Comparison of ENCODE assay signal across 3 worm cellular contexts in the genomic region with DNA sequence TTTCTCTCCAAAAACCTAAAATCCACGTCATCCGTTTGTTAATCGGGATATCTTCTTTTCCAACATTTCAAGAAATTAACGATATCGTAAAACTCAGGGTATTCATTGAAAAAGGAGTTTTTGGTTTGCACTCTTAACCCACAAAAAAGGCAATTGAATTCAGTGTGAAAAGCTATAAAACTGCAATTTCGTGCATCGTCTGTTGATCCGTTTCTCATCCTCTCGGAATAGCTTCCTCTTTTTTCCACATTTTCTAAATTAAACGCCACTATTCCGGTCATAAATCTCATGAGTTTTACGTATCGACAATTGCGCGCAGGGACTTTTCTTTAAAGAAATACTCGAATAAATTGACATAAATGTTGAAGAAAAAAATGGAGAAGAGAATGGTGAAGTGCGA.
TF ChIP-seq lines count a peak whose summit lies in the region.

No protein-coding gene starts in this region.

TF ChIP-seq in whole organism, L1 larva, 84 proteins besides CTCF, POLR2A, EP300 and RAD21:
- peak; percentile 84 for TF ChIP-seq ceh-63 (GFP tag; optimal IDR thresholded peaks at IDR 0.05; lab: Kevin White, UChicago)
- TF ChIP-seq jun-1 (tag; optimal IDR thresholded peaks at IDR 0.05; lab: Kevin White, UChicago): no peak
- no peak for TF ChIP-seq mef-2 (tag; optimal IDR thresholded peaks at IDR 0.05; lab: Kevin White, UChicago)

TF ChIP-seq in whole organism, L4 larva, 104 proteins besides CTCF, POLR2A, EP300 and RAD21:
- TF ChIP-seq aha-1 (tag; lab: Kevin White, UChicago): peak; percentile 62
- no peak for TF ChIP-seq saeg-2 (GFP tag; IDR thresholded peaks at IDR 0.05; lab: Robert Waterston, UW)
- TF ChIP-seq lsy-2 (tag; optimal IDR thresholded peaks at IDR 0.05; lab: Kevin White, UChicago): no peak
- TF ChIP-seq unc-62 (GFP tag; optimal IDR thresholded peaks at IDR 0.05 in 1 of 2; lab: Kevin White, UChicago): peak in 1 of 2 experiments; percentile 89
- TF ChIP-seq unc-62 (tag; optimal IDR thresholded peaks at IDR 0.05; lab: Kevin White, UChicago): no peak
TF ChIP-seq in whole organism, L4 larva: peak in this region for 2.

TF ChIP-seq in whole organism, young adult, 124 proteins besides CTCF, POLR2A, EP300 and RAD21:
- TF ChIP-seq ceh-27 (GFP tag; optimal IDR thresholded peaks at IDR 0.05; lab: Kevin White, UChicago) (peak; percentile 45), rcor-1 (GFP tag; IDR thresholded peaks at IDR 0.05; lab: Robert Waterston, UW) (no peak)
